Fruit fly (Drosophila melanogaster) whole organism: ENCODE results near the gene RhoGAP19D.

Source experiments
- pan ChIP-seq: fragments of >200 bp; optimal IDR thresholded peaks from 2 replicates; lab custom pipeline; 2017
- psq ChIP-seq: fragments of >200 bp; optimal IDR thresholded peaks from 2 replicates; lab custom pipeline; 2017

DNA sequence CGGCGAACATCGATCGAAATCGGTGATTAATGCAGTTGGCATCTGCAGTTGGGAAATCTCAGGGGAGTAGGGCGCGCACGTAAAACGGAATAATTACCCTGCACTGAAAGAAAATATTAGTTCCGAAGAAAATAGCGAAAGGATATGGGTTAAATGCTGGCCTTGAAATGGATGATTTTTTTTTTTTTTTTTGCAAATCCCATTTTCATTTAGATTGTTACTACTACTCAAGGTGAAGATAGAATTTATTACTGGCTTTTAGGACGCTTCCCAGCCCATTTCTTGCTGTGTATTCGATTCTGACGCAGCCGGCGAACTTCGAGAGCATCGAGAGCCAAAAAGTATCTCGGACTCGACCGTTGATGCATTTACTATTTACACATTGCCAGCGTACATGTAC, 8.6 kb upstream of the RhoGAP19D start:
- TF ChIP-seq psq (lab: Kevin White, UChicago) (no peak), pan (no peak)
